Fruit fly (Drosophila melanogaster): Measurements from ENCODE around the gene CtsB.
A peak's percentile ranks its signal among the peaks of the same experiment; 100 is the strongest.

The CtsB gene

dm6 chrX:13762372-13762883 lies 19.5 kb downstream of the CtsB start, which contains the start of gene rdgB (continued):
- TF ChIP-seq CG5245 (GFP tag; optimal IDR thresholded peaks at IDR 0.05), result peak; percentile 45
- TF ChIP-seq CG6254 (GFP tag; optimal IDR thresholded peaks at IDR 0.05), result peak; percentile 36
- peak; percentile 70 for TF ChIP-seq CG16815 (GFP tag; optimal IDR thresholded peaks at IDR 0.05)
- no peak for TF ChIP-seq CG17802 (tag; optimal IDR thresholded peaks at IDR 0.05)
- TF ChIP-seq Oli (tag; optimal IDR thresholded peaks at IDR 0.05), result peak; percentile 85
- peak; percentile 53 for TF ChIP-seq Usf (GFP tag; optimal IDR thresholded peaks at IDR 0.05)
- TF ChIP-seq CG17829 (tag; optimal IDR thresholded peaks at IDR 0.05), result peak; percentile 82
- TF ChIP-seq HLH3B (GFP tag; IDR thresholded peaks at IDR 0.05), result peak; percentile 72
- TF ChIP-seq ttk (GFP tag; IDR thresholded peaks at IDR 0.05), result peak; percentile 70
- TF ChIP-seq CG2889 (GFP tag; IDR thresholded peaks at IDR 0.05), result 0 out of 3 replicates have a peak, but pooled peaks have one; percentile 39
- TF ChIP-seq Awh (GFP tag; IDR thresholded peaks at IDR 0.05), result no peak
- peak; percentile 68 for TF ChIP-seq run (tag; optimal IDR thresholded peaks at IDR 0.05)
- TF ChIP-seq CG8290 (GFP tag; optimal IDR thresholded peaks at IDR 0.05), result peak; percentile 28
- TF ChIP-seq CG8290 (tag; optimal IDR thresholded peaks at IDR 0.05), result peak; percentile 2 to 82
- TF ChIP-seq CG14667 (GFP tag; IDR thresholded peaks at IDR 0.05), result no peak
- TF ChIP-seq wek (GFP tag; optimal IDR thresholded peaks at IDR 0.05), result no peak
- TF ChIP-seq CG12236 (GFP tag; optimal IDR thresholded peaks at IDR 0.05), result no peak
- peak; percentile 60; the same call in 2 of the 3 replicates for TF ChIP-seq CG7357 (GFP tag; IDR thresholded peaks at IDR 0.05)
- TF ChIP-seq wor (GFP tag; IDR thresholded peaks at IDR 0.05), result peak; percentile 67
- TF ChIP-seq CG11247 (GFP tag; IDR thresholded peaks at IDR 0.05), result peak; percentile 77
- peak; percentile 65 for TF ChIP-seq sens (GFP tag)
- TF ChIP-seq CG4404 (GFP tag; IDR thresholded peaks at IDR 0.05), result peak; percentile 43
- TF ChIP-seq CG6813 (GFP tag; optimal IDR thresholded peaks at IDR 0.05), result peak; percentile 50
- TF ChIP-seq CG9437 (GFP tag; optimal IDR thresholded peaks at IDR 0.05), result peak; percentile 76
- TF ChIP-seq emc (GFP tag; optimal IDR thresholded peaks at IDR 0.05), result no peak
- TF ChIP-seq C15 (GFP tag; IDR thresholded peaks at IDR 0.05), result 0 out of 3 replicates have a peak, but pooled peaks have one; percentile 38
- peak; percentile 78 for TF ChIP-seq CG6765 (GFP tag; optimal IDR thresholded peaks at IDR 0.05)
- no peak for TF ChIP-seq CG1792 (GFP tag; optimal IDR thresholded peaks at IDR 0.05)
- no peak for TF ChIP-seq h (optimal IDR thresholded peaks at IDR 0.05)
- peak in 1 of 2 experiments; percentile 39 for TF ChIP-seq insv (GFP tag; optimal IDR thresholded peaks at IDR 0.05)
- TF ChIP-seq Poxn (GFP tag; IDR thresholded peaks at IDR 0.05), result no peak; the same call in 1 of the 2 replicates
- peak; percentile 83 for TF ChIP-seq zf30C (GFP tag; optimal IDR thresholded peaks at IDR 0.05)
- peak; percentile 64 for TF ChIP-seq CG4328 (GFP tag; optimal IDR thresholded peaks at IDR 0.05)
- TF ChIP-seq CG34376 (GFP tag; optimal IDR thresholded peaks at IDR 0.05), result peak; percentile 70
- TF ChIP-seq CG2199 (GFP tag; IDR thresholded peaks at IDR 0.05), result peak; percentile 67; the same call in 1 of the 3 replicates
- peak; percentile 68 for TF ChIP-seq gcm (GFP tag; optimal IDR thresholded peaks at IDR 0.05)
- TF ChIP-seq Nf-YA (GFP tag; IDR thresholded peaks at IDR 0.05), result no peak
- TF ChIP-seq Fer1 (GFP tag; optimal IDR thresholded peaks at IDR 0.05), result peak; percentile 78
- TF ChIP-seq Vsx1 (GFP tag; optimal IDR thresholded peaks at IDR 0.05), result peak; percentile 40
- peak; percentile 40 for TF ChIP-seq CG4854 (GFP tag; optimal IDR thresholded peaks at IDR 0.05)
- TF ChIP-seq peb (GFP tag; IDR thresholded peaks at IDR 0.05), result 0 out of 2 replicates have a peak, but pooled peaks have one; percentile 34
- TF ChIP-seq cad (GFP tag; optimal IDR thresholded peaks at IDR 0.05), result no peak
- TF ChIP-seq NK7.1 (GFP tag; optimal IDR thresholded peaks at IDR 0.05), result no peak
- peak; percentile 77 for TF ChIP-seq Blimp-1 (GFP tag; optimal IDR thresholded peaks at IDR 0.05)
- TF ChIP-seq da (GFP tag; optimal IDR thresholded peaks at IDR 0.05), result no peak
- TF ChIP-seq Dip3 (GFP tag; optimal IDR thresholded peaks at IDR 0.05), result peak; percentile 42
- TF ChIP-seq nerfin-2 (GFP tag; IDR thresholded peaks at IDR 0.05; ENCODE audit: partially characterized antibody), result no peak
- no peak for TF ChIP-seq CrebB (tag; optimal IDR thresholded peaks at IDR 0.05)
- no peak for TF ChIP-seq otp (GFP tag; IDR thresholded peaks at IDR 0.05)
- no peak for TF ChIP-seq eyg (GFP tag; optimal IDR thresholded peaks at IDR 0.05)
- peak; percentile 83 for TF ChIP-seq sob (GFP tag; IDR thresholded peaks at IDR 0.05)
- no peak for TF ChIP-seq sens-2 (GFP tag; IDR thresholded peaks at IDR 0.05)
